Fruit fly (Drosophila melanogaster) whole organism, prepupa: ENCODE measurements around the gene CG11816.

Source experiments
- CG10631 ChIP-seq: fragments of 200-800 bp; sonication (Bioruptor generic); optimal IDR thresholded peaks from 2 replicates; lab custom pipeline; 2016; ENCODE audit warnings: missing biosample characterization, missing genetic modification characterization
- CG11294 ChIP-seq: fragments of 200-800 bp; sonication (Bioruptor generic); IDR thresholded peaks from 2 replicates; pipeline ENCODE4 v1.3.6; 2022; ENCODE audit warnings: missing biosample characterization, missing genetic modification characterization
- CG11762 ChIP-seq: fragments of 200-800 bp; sonication (Bioruptor generic); optimal IDR thresholded peaks from 3 replicates; lab custom pipeline; 2016; ENCODE audit warnings: missing biosample characterization, missing genetic modification characterization; ENCODE audit not compliant: insufficient read depth
- CG11902 ChIP-seq: fragments of 200-800 bp; sonication (Bioruptor generic); optimal IDR thresholded peaks from 3 replicates; lab custom pipeline; 2016; ENCODE audit warnings: missing biosample characterization, missing genetic modification characterization
- CG16779 ChIP-seq: fragments of 200-800 bp; sonication (Bioruptor generic); optimal IDR thresholded peaks from 3 replicates; lab custom pipeline; 2017; ENCODE audit warnings: missing biosample characterization, mild to moderate bottlenecking, missing genetic modification characterization
- CG3032 ChIP-seq: fragments of 200-800 bp; optimal IDR thresholded peaks from 2 replicates; lab custom pipeline; 2019; ENCODE audit warnings: missing biosample characterization, mild to moderate bottlenecking, missing genetic modification characterization, moderate library complexity
- CG32006 ChIP-seq: fragments of 200-800 bp; sonication (Bioruptor generic); optimal IDR thresholded peaks from 3 replicates; lab custom pipeline; 2017; ENCODE audit warnings: missing biosample characterization, mild to moderate bottlenecking, missing genetic modification characterization
- CG34406 ChIP-seq: fragments of 200-800 bp; sonication (Bioruptor generic); optimal IDR thresholded peaks from 3 replicates; lab custom pipeline; 2016; ENCODE audit warnings: missing biosample characterization, missing genetic modification characterization
- CG3919 ChIP-seq: fragments of 200-800 bp; sonication (Bioruptor generic); optimal IDR thresholded peaks from 3 replicates; lab custom pipeline; 2016; ENCODE audit warnings: missing biosample characterization, missing genetic modification characterization
- CG6163 ChIP-seq: fragments of 200-800 bp; sonication (Bioruptor generic); IDR thresholded peaks from 3 replicates; pipeline ENCODE4 v1.3.6; 2022; ENCODE audit warnings: missing biosample characterization, missing genetic modification characterization
- CG6276 ChIP-seq: fragments of 200-800 bp; sonication (Bioruptor generic); optimal IDR thresholded peaks from 2 replicates; lab custom pipeline; 2017; ENCODE audit warnings: missing biosample characterization, mild to moderate bottlenecking, missing genetic modification characterization
- CG6808 ChIP-seq: fragments of 200-800 bp; sonication (Bioruptor generic); optimal IDR thresholded peaks from 3 replicates; lab custom pipeline; 2017; ENCODE audit warnings: missing biosample characterization, missing genetic modification characterization, mild to moderate bottlenecking, moderate library complexity, missing genetic modification reagents
- CG8632 ChIP-seq: fragments of 200-800 bp; sonication (Bioruptor generic); optimal IDR thresholded peaks from 3 replicates; lab custom pipeline; 2016; ENCODE audit warnings: missing biosample characterization, missing genetic modification characterization
- CG9139 ChIP-seq: fragments of 200-800 bp; sonication (Bioruptor generic); optimal IDR thresholded peaks from 3 replicates; lab custom pipeline; 2017; ENCODE audit warnings: missing biosample characterization, mild to moderate bottlenecking, missing genetic modification characterization
- Eip78C ChIP-seq: fragments of 200-800 bp; sonication (Bioruptor generic); peaks from one replicate; lab custom pipeline; 2016; ENCODE audit warnings: missing biosample characterization, missing genetic modification characterization
- Eip93F ChIP-seq: fragments of 200-800 bp; sonication (Bioruptor generic); optimal IDR thresholded peaks from 2 replicates; lab custom pipeline; 2016; ENCODE audit warnings: missing biosample characterization, mild to moderate bottlenecking, missing genetic modification characterization
- Ets21C ChIP-seq: fragments of 200-800 bp; sonication (Bioruptor generic); optimal IDR thresholded peaks from 3 replicates; lab custom pipeline; 2016; ENCODE audit warnings: missing biosample characterization, missing genetic modification characterization
- Gug ChIP-seq: fragments of 200-800 bp; sonication (Bioruptor generic); IDR thresholded peaks from 2 replicates; pipeline ENCODE4 v1.3.6; 2022; ENCODE audit warnings: missing biosample characterization, missing genetic modification characterization
- Hr38 ChIP-seq: sonication (Bioruptor generic); optimal IDR thresholded peaks from 2 replicates; lab custom pipeline; 2016; ENCODE audit warnings: missing biosample characterization, missing genetic modification characterization
- Hr39 ChIP-seq: fragments of 200-800 bp; sonication (Bioruptor generic); optimal IDR thresholded peaks from 2 replicates; lab custom pipeline; 2016; ENCODE audit warnings: missing biosample characterization, missing genetic modification characterization
- Hr4 ChIP-seq: fragments of 200-800 bp; sonication (Bioruptor generic); optimal IDR thresholded peaks from 3 replicates; lab custom pipeline; 2016; ENCODE audit warnings: missing biosample characterization, missing genetic modification characterization
- Met ChIP-seq: fragments of 200-800 bp; sonication (Bioruptor generic); optimal IDR thresholded peaks from 3 replicates; lab custom pipeline; 2016; ENCODE audit warnings: missing biosample characterization, missing genetic modification characterization
- OdsH ChIP-seq: fragments of 200-800 bp; sonication (Bioruptor generic); optimal IDR thresholded peaks from 3 replicates; lab custom pipeline; 2016; ENCODE audit warnings: missing biosample characterization, missing genetic modification characterization
- Smox ChIP-seq: fragments of 200-800 bp; sonication (Bioruptor generic); optimal IDR thresholded peaks from 3 replicates; lab custom pipeline; 2016; ENCODE audit warnings: missing biosample characterization, missing genetic modification characterization
- Sox102F ChIP-seq: fragments of 200-800 bp; sonication (Bioruptor generic); optimal IDR thresholded peaks from 2 replicates; lab custom pipeline; 2016; ENCODE audit warnings: missing biosample characterization, mild to moderate bottlenecking, missing genetic modification characterization
- Sox14 ChIP-seq: fragments of 200-800 bp; sonication (Bioruptor generic); optimal IDR thresholded peaks from 3 replicates; lab custom pipeline; 2016; ENCODE audit warnings: missing biosample characterization, missing genetic modification characterization
- Sox15 ChIP-seq: fragments of 200-800 bp; sonication (Bioruptor generic); optimal IDR thresholded peaks from 3 replicates; lab custom pipeline; 2016; ENCODE audit warnings: missing biosample characterization, missing genetic modification characterization
- achi ChIP-seq: fragments of 200-800 bp; sonication (Bioruptor generic); optimal IDR thresholded peaks from 3 replicates; lab custom pipeline; 2016; ENCODE audit warnings: missing biosample characterization, missing genetic modification characterization
- acj6 ChIP-seq: fragments of 200-800 bp; sonication (Bioruptor generic); optimal IDR thresholded peaks from 3 replicates; lab custom pipeline; 2016; ENCODE audit warnings: missing biosample characterization, missing genetic modification characterization
- cyc ChIP-seq: fragments of 200-800 bp; sonication (Bioruptor generic); optimal IDR thresholded peaks from 3 replicates; lab custom pipeline; 2016; ENCODE audit warnings: missing biosample characterization, missing genetic modification characterization
- dac ChIP-seq: fragments of 200-800 bp; sonication (Bioruptor generic); optimal IDR thresholded peaks from 2 replicates; lab custom pipeline; 2017; ENCODE audit warnings: missing biosample characterization, mild to moderate bottlenecking, missing genetic modification characterization
- dsx ChIP-seq: fragments of 200-800 bp; optimal IDR thresholded peaks from 3 replicates; lab custom pipeline; 2019; ENCODE audit warnings: missing biosample characterization, mild to moderate bottlenecking, missing genetic modification characterization, moderate library complexity; ENCODE audit not compliant: poor library complexity, severe bottlenecking
- eg ChIP-seq: fragments of 200-800 bp; sonication (Bioruptor generic); IDR thresholded peaks from 3 replicates; pipeline ENCODE4 v1.3.6; 2022; ENCODE audit warnings: missing biosample characterization, missing genetic modification characterization
- fd85E ChIP-seq: fragments of 200-800 bp; sonication (Bioruptor generic); optimal IDR thresholded peaks from 3 replicates; lab custom pipeline; 2016; ENCODE audit warnings: missing biosample characterization, missing genetic modification characterization
- fkh ChIP-seq: fragments of 200-800 bp; sonication (Bioruptor generic); optimal IDR thresholded peaks from 3 replicates; lab custom pipeline; 2017; ENCODE audit warnings: missing biosample characterization, mild to moderate bottlenecking, missing genetic modification characterization, moderate library complexity
- pdm3 ChIP-seq: fragments of 200-800 bp; sonication (Bioruptor generic); optimal IDR thresholded peaks from 3 replicates; lab custom pipeline; 2016; ENCODE audit warnings: missing biosample characterization, missing genetic modification characterization
- salr ChIP-seq, 2 experiments: fragments of 200-800 bp; sonication (Bioruptor generic); optimal IDR thresholded peaks; 3 replicates each; lab custom pipeline; 2016 to 2018; ENCODE audit warnings: missing biosample characterization in 2 of 2, missing genetic modification characterization in 2 of 2, mild to moderate bottlenecking in 1 of 2
- spab ChIP-seq: fragments of 200-800 bp; sonication (Bioruptor generic); optimal IDR thresholded peaks from 2 replicates; lab custom pipeline; 2017; ENCODE audit warnings: missing biosample characterization, mild to moderate bottlenecking, missing genetic modification characterization, missing genetic modification reagents
- ss ChIP-seq, 2 experiments: fragments of 200-800 bp; sonication (Bioruptor generic); optimal IDR thresholded peaks; 2 replicates in 1 of 2; 3 replicates in 1 of 2; lab custom pipeline; 2017 to 2018; ENCODE audit warnings: mild to moderate bottlenecking in 2 of 2, missing biosample characterization in 2 of 2, missing genetic modification characterization in 2 of 2, moderate library complexity in 1 of 2
- svp ChIP-seq: fragments of 200-800 bp; sonication (Bioruptor generic); peaks from one replicate; lab custom pipeline; 2016; ENCODE audit warnings: missing biosample characterization, missing genetic modification characterization
- vri ChIP-seq: fragments of 200-800 bp; sonication (Bioruptor generic); optimal IDR thresholded peaks from 3 replicates; lab custom pipeline; 2016; ENCODE audit warnings: missing biosample characterization, mild to moderate bottlenecking, missing genetic modification characterization

Gene CG11816

DNA sequence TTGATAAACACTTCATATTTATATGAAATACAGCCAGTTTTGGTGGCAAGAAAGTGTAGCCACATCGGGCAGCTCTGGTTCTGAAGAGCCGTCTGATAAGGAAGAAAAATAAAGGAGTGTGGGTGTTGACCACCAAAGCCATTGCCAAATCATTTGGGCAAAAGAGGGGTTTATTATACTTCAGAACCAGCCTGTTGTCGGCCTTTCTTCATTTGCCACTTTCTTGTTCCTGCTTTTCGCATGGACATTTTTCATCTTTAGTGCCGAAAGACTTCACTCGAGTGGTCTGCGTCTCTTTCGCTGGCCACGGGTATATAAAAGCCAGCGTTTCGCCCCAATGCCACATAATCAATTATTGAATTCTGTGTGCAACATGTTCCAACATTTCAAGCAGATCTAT, 21.5 kb downstream of the CG11816 start, which contains the start of gene CG15756:
TSS of gene CG15756 (plus strand) at position 301 of the 400 bp plus-strand sequence.
- TF ChIP-seq ss (GFP tag; optimal IDR thresholded peaks at IDR 0.05; lab: Kevin White, UChicago), result no peak
- no peak for TF ChIP-seq pdm3 (GFP tag; lab: Kevin White, UChicago)
- no peak for TF ChIP-seq achi (GFP tag; lab: Kevin White, UChicago)
- no peak for TF ChIP-seq CG11294 (GFP tag; lab: Robert Waterston, UW)
- TF ChIP-seq CG11902 (GFP tag; lab: Kevin White, UChicago), result no peak
- no peak for TF ChIP-seq acj6 (GFP tag; lab: Kevin White, UChicago)
- TF ChIP-seq svp (GFP tag; lab: Kevin White, UChicago), result no peak
- TF ChIP-seq Gug (GFP tag; lab: Robert Waterston, UW), result no peak
- TF ChIP-seq CG9139 (GFP tag; lab: Kevin White, UChicago), result no peak
- no peak for TF ChIP-seq CG8632 (GFP tag; lab: Kevin White, UChicago)
- TF ChIP-seq Eip78C, result no peak

DNA sequence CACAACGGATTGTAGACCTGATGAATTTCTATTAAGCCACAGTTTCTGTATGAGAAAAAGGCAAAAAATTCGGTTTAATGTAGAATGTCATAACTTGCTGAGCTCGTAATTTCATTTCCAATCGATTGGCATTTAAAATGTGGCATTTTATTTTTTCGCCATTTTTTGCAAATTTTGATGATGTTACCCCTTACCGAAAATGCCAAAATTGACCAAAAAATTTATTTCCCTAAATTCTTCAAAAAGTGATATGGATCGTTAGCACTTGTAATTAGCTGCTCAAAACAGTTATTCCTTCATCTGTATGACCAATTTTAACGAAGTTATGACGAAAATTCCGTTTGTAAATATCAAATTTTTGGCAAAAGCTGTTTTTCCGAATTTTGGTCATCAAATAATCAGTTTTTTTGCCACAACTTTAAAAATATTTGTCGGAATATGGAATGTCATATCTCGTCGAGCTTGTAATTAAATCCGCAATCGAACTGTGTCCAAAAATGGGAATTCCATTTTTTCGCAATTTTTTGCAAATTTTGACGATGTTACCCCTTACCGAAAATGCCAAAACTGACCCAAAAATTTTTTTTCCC, 25.3 kb downstream of the CG11816 start, which contains the start of gene CG44428:
TSS of gene CG44428 (minus strand) at position 51 of the 590 bp plus-strand sequence.
- TF ChIP-seq Ets21C, result no peak
- no peak for TF ChIP-seq CG6808
- TF ChIP-seq CG6276, result no peak
- TF ChIP-seq vri, result no peak
- TF ChIP-seq Hr4 (GFP tag; lab: Kevin White, UChicago), result no peak
- TF ChIP-seq CG11762 (GFP tag; lab: Kevin White, UChicago), result no peak
- TF ChIP-seq fkh (GFP tag; lab: Kevin White, UChicago), result no peak
- no peak for TF ChIP-seq CG32006 (GFP tag; lab: Kevin White, UChicago)
- TF ChIP-seq Eip78C, result no peak
- no peak for TF ChIP-seq Eip93F (GFP tag; lab: Kevin White, UChicago)
- TF ChIP-seq CG9139 (GFP tag; lab: Kevin White, UChicago), result no peak
- TF ChIP-seq spab (GFP tag; lab: Kevin White, UChicago), result no peak
- no peak for TF ChIP-seq OdsH (GFP tag; lab: Kevin White, UChicago)
- TF ChIP-seq, all 60 proteins: peak for 0

DNA sequence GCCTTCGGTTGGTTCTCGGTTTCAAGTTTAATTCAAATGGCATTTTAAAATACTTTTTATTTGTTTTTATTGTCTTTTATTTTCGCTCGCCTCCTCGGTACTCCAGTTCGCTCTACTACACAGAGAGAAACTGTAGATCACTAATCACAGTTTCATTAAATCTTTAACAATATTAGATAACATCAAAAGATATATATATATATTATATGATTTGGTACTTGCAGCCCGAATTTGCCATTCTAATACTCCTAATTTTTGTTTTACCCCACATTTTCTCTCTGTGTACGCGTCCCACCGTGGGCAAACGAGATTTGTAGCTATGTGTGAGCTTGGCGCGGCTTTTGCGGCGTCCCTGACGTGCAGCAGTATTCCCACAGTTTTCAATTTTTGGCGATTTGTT, 25.9 kb downstream of the CG11816 start:
- TF ChIP-seq Hr39 (GFP tag; lab: Kevin White, UChicago) (no peak), Ets21C (no peak), salr (GFP tag; optimal IDR thresholded peaks at IDR 0.05; lab: Kevin White, UChicago) (no peak), CG8632 (GFP tag; lab: Kevin White, UChicago) (no peak), CG34406 (GFP tag; lab: Kevin White, UChicago) (peak; percentile 17), fd85E (GFP tag; lab: Kevin White, UChicago) (no peak), CG3032 (tag; lab: Kevin White, UChicago) (no peak), fkh (GFP tag; lab: Kevin White, UChicago) (no peak), eg (GFP tag; lab: Robert Waterston, UW) (no peak), Met (GFP tag; lab: Kevin White, UChicago) (peak; percentile 23), svp (GFP tag; lab: Kevin White, UChicago) (peak; percentile 71), cyc (GFP tag; lab: Kevin White, UChicago) (peak; percentile 7), OdsH (GFP tag; lab: Kevin White, UChicago) (peak; percentile 6), Sox14 (GFP tag; lab: Kevin White, UChicago) (no peak), CG3919 (GFP tag; lab: Kevin White, UChicago) (peak; percentile 29), Gug (GFP tag; lab: Robert Waterston, UW) (no peak), achi (GFP tag; lab: Kevin White, UChicago) (peak; percentile 21), Hr38 (GFP tag; lab: Kevin White, UChicago) (no peak), CG6163 (no peak), Sox102F (peak; percentile 17), Smox (GFP tag; lab: Kevin White, UChicago) (peak; percentile 3), CG16779 (tag; lab: Kevin White, UChicago) (no peak), Sox15 (no peak), CG32006 (GFP tag; lab: Kevin White, UChicago) (peak; percentile 19), CG10631 (GFP tag; lab: Kevin White, UChicago) (peak; percentile 29), Eip78C (peak; percentile 58), Hr4 (GFP tag; lab: Kevin White, UChicago) (no peak), dac (GFP tag; lab: Kevin White, UChicago) (no peak), spab (GFP tag; lab: Kevin White, UChicago) (no peak), dsx (GFP tag; lab: Kevin White, UChicago) (no peak), CG11902 (GFP tag; lab: Kevin White, UChicago) (no peak), CG11294 (GFP tag; lab: Robert Waterston, UW) (no peak)
